Fruit fly (Drosophila melanogaster): ENCODE measurements around the gene CG17568.

CG17568 gene

DNA sequence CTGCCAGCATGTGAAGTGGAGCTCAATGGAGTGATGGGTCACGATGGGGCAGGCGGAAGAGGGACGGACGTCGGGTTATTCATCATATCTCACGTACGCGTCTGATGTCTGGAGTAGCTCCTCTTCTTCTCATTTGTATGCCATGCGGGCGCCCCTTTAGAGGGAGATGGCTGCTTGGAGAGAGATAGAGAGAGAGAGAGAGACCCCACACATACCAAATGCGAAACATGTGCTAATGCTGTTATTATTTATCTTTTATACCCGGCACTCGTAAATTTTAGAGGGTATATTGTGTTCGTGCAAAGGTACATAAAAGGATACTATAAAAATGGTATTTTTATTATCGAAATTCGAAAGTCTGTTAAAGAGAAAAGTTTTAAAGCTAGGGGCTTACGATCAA, 35.5 kb downstream of the CG17568 start (continued):
- TF ChIP-seq Hr51 (GFP tag; optimal IDR thresholded peaks at IDR 0.05) (no peak), pfk (GFP tag; optimal IDR thresholded peaks at IDR 0.05) (peak; percentile 28), CG10321 (GFP tag; IDR thresholded peaks at IDR 0.05) (0 out of 2 replicates have a peak, but pooled peaks have one; percentile 33), lilli (GFP tag; optimal IDR thresholded peaks at IDR 0.05) (no peak), Drgx (GFP tag; IDR thresholded peaks at IDR 0.05) (no peak), chinmo (GFP tag; IDR thresholded peaks at IDR 0.05; ENCODE audit: partially characterized antibody) (0 out of 4 replicates have a peak, but pooled peaks have one; percentile 63), vvl (GFP tag; IDR thresholded peaks at IDR 0.05) (peak; percentile 77), so (GFP tag; IDR thresholded peaks at IDR 0.05) (no peak), ci (GFP tag; IDR thresholded peaks at IDR 0.05) (0 out of 3 replicates have a peak, but pooled peaks have one; percentile 23), D19B (GFP tag; optimal IDR thresholded peaks at IDR 0.05) (peak; percentile 79), CG8478 (optimal IDR thresholded peaks at IDR 0.05) (no peak), peb (GFP tag; IDR thresholded peaks at IDR 0.05) (no peak), CG11247 (GFP tag; IDR thresholded peaks at IDR 0.05) (no peak), prd (optimal IDR thresholded peaks at IDR 0.05) (no peak), prd (GFP tag; IDR thresholded peaks at IDR 0.05) (0 out of 3 replicates have a peak, but pooled peaks have one; percentile 12), CG3838 (GFP tag; optimal IDR thresholded peaks at IDR 0.05) (no peak), Sry-β (GFP tag; optimal IDR thresholded peaks at IDR 0.05) (no peak), CG17802 (tag; optimal IDR thresholded peaks at IDR 0.05) (no peak), CG3726 (GFP tag; IDR thresholded peaks at IDR 0.05) (no peak), z (GFP tag; IDR thresholded peaks at IDR 0.05) (0 out of 3 replicates have a peak, but pooled peaks have one; percentile 24), CG9932 (GFP tag; IDR thresholded peaks at IDR 0.05) (no peak), CG11085 (GFP tag; IDR thresholded peaks at IDR 0.05) (no peak), pum (GFP tag; optimal IDR thresholded peaks at IDR 0.05) (no peak), Hmr (GFP tag; optimal IDR thresholded peaks at IDR 0.05) (peak; percentile 8), cad (GFP tag; optimal IDR thresholded peaks at IDR 0.05) (no peak)

- TF ChIP-seq bsh (GFP tag; optimal IDR thresholded peaks at IDR 0.05) (peak in 1 of 2 experiments; percentile 19), pros (GFP tag; optimal IDR thresholded peaks at IDR 0.05) (no peak), CG6175 (GFP tag; IDR thresholded peaks at IDR 0.05) (peak; percentile 60; the same call in 1 of the 3 replicates), Adf1 (GFP tag; IDR thresholded peaks at IDR 0.05) (peak; percentile 14; the same call in 1 of the 2 replicates), pan (optimal IDR thresholded peaks at IDR 0.05) (no peak), pan (GFP tag; optimal IDR thresholded peaks at IDR 0.05 in 1 of 2, IDR thresholded peaks at IDR 0.05 in 1 of 2) (no peak), CG16813 (GFP tag; IDR thresholded peaks at IDR 0.05; ENCODE audit: partially characterized antibody) (no peak), crol (GFP tag; IDR thresholded peaks at IDR 0.05) (peak; percentile 77), chinmo (GFP tag; IDR thresholded peaks at IDR 0.05; ENCODE audit: partially characterized antibody) (peak; percentile 89; the same call in 2 of the 4 replicates), CG15479 (GFP tag; optimal IDR thresholded peaks at IDR 0.05) (no peak), nom (GFP tag; optimal IDR thresholded peaks at IDR 0.05) (peak; percentile 83), zf30C (GFP tag; optimal IDR thresholded peaks at IDR 0.05) (no peak), Drgx (GFP tag; IDR thresholded peaks at IDR 0.05) (peak; percentile 47; the same call in 1 of the 2 replicates), CG13894 (tag; optimal IDR thresholded peaks at IDR 0.05) (peak; percentile 78), ash1 (GFP tag; optimal IDR thresholded peaks at IDR 0.05) (no peak), pfk (GFP tag; optimal IDR thresholded peaks at IDR 0.05) (peak; percentile 88)
Measured at dm6 chr2L:19144115-19144514, 37.4 kb downstream of the CG17568 start.
